Worm (Caenorhabditis elegans) whole organism, late embryonic: ENCODE data around the gene R05G9.5.
A peak's percentile ranks its signal among the peaks of the same experiment; 100 is the strongest.

Source experiments
- C08G9.2 ChIP-seq: sonication (generic microtip); optimal IDR thresholded peaks from 2 replicates; lab custom pipeline; 2016; ENCODE audit warnings: mild to moderate bottlenecking, missing genetic modification characterization, moderate library complexity, missing compliant biosample characterization
- K09A11.1 ChIP-seq: sonication (generic microtip); optimal IDR thresholded peaks from 2 replicates; lab custom pipeline; 2017; ENCODE audit warnings: antibody characterized with exemption, mild to moderate bottlenecking, missing genetic modification characterization, missing compliant biosample characterization; ENCODE audit not compliant: insufficient read depth
- T23F11.4 ChIP-seq: fragments of 200-800 bp; sonication (Bioruptor generic); optimal IDR thresholded peaks from 2 replicates; lab custom pipeline; 2018; ENCODE audit warnings: mild to moderate bottlenecking, missing genetic modification characterization, missing compliant biosample characterization
- ahr-1 ChIP-seq: sonication (generic microtip); optimal IDR thresholded peaks from 2 replicates; lab custom pipeline; 2016; ENCODE audit warnings: missing genetic modification characterization, missing compliant biosample characterization
- ama-1 ChIP-seq: fragments of 150-350 bp; optimal IDR thresholded peaks from 2 replicates; lab custom pipeline; 2014
- ceh-19 ChIP-seq: fragments of 200-800 bp; sonication (Bioruptor generic); optimal IDR thresholded peaks from 2 replicates; lab custom pipeline; 2018; ENCODE audit warnings: mild to moderate bottlenecking, missing genetic modification characterization, missing compliant biosample characterization
- ceh-2 ChIP-seq: sonication (generic microtip); optimal IDR thresholded peaks from 2 replicates; lab custom pipeline; 2016; ENCODE audit warnings: missing genotype, missing genetic modification characterization, missing compliant biosample characterization
- ceh-24 ChIP-seq: sonication (generic microtip); optimal IDR thresholded peaks from 2 replicates; lab custom pipeline; 2016; ENCODE audit warnings: mild to moderate bottlenecking, missing genetic modification characterization, missing compliant biosample characterization
- ceh-31 ChIP-seq: sonication (generic microtip); optimal IDR thresholded peaks from 2 replicates; lab custom pipeline; 2016; ENCODE audit warnings: missing genetic modification characterization, missing compliant biosample characterization
- ceh-34 ChIP-seq: sonication (generic microtip); optimal IDR thresholded peaks from 2 replicates; lab custom pipeline; 2016; ENCODE audit warnings: mild to moderate bottlenecking, missing genetic modification characterization, missing compliant biosample characterization
- ceh-48 ChIP-seq: sonication (generic microtip); optimal IDR thresholded peaks from 2 replicates; lab custom pipeline; 2016; ENCODE audit warnings: missing genetic modification characterization, inconsistent platforms, missing compliant biosample characterization
- che-1 ChIP-seq: sonication (generic microtip); optimal IDR thresholded peaks from 2 replicates; lab custom pipeline; 2016; ENCODE audit warnings: mild to moderate bottlenecking, missing genetic modification characterization, missing compliant biosample characterization
- elt-2 ChIP-seq: sonication (generic microtip); optimal IDR thresholded peaks from 2 replicates; lab custom pipeline; 2016; ENCODE audit warnings: missing genetic modification reagents, missing genetic modification characterization, missing compliant biosample characterization
- elt-4 ChIP-seq: sonication (generic microtip); optimal IDR thresholded peaks from 2 replicates; lab custom pipeline; 2016; ENCODE audit warnings: missing genetic modification characterization, missing compliant biosample characterization
- ets-4 ChIP-seq: sonication (generic microtip); optimal IDR thresholded peaks from 2 replicates; lab custom pipeline; 2016; ENCODE audit warnings: missing genetic modification characterization, missing compliant biosample characterization
- eyg-1 ChIP-seq: sonication (generic microtip); optimal IDR thresholded peaks from 2 replicates; lab custom pipeline; 2016; ENCODE audit warnings: missing genotype, missing genetic modification characterization, missing compliant biosample characterization
- gmeb-2 ChIP-seq: sonication (generic microtip); optimal IDR thresholded peaks from 2 replicates; lab custom pipeline; 2016; ENCODE audit warnings: missing genetic modification characterization, inconsistent platforms, missing compliant biosample characterization
- hlh-13 ChIP-seq: fragments of 200-800 bp; sonication (Bioruptor generic); optimal IDR thresholded peaks from 2 replicates; lab custom pipeline; 2018; ENCODE audit warnings: mild to moderate bottlenecking, missing genetic modification characterization, missing compliant biosample characterization
- hlh-15 ChIP-seq: sonication (generic microtip); optimal IDR thresholded peaks from 2 replicates; lab custom pipeline; 2016; ENCODE audit warnings: missing genetic modification characterization, missing compliant biosample characterization
- hlh-8 ChIP-seq: sonication (generic microtip); optimal IDR thresholded peaks from 2 replicates; lab custom pipeline; 2016; ENCODE audit warnings: missing genotype, missing genetic modification characterization, missing compliant biosample characterization
- madf-2 ChIP-seq: sonication (generic microtip); optimal IDR thresholded peaks from 2 replicates; lab custom pipeline; 2017; ENCODE audit warnings: missing genetic modification characterization, missing compliant biosample characterization
- nfya-1 ChIP-seq: sonication (generic microtip); optimal IDR thresholded peaks from 2 replicates; lab custom pipeline; 2017; ENCODE audit warnings: missing genetic modification characterization, mild to moderate bottlenecking, missing compliant biosample characterization, antibody characterized with exemption, moderate library complexity
- nhr-232 ChIP-seq: sonication (generic microtip); optimal IDR thresholded peaks from 2 replicates; lab custom pipeline; 2016; ENCODE audit warnings: missing genetic modification characterization, missing compliant biosample characterization
- pag-3 ChIP-seq: sonication (generic microtip); optimal IDR thresholded peaks from 2 replicates; lab custom pipeline; 2016; ENCODE audit warnings: missing compliant biosample characterization, missing genetic modification characterization, borderline replicate concordance
- pat-9 ChIP-seq: fragments of 200-800 bp; sonication (Bioruptor generic); optimal IDR thresholded peaks from 2 replicates; lab custom pipeline; 2018; ENCODE audit warnings: mild to moderate bottlenecking, missing genetic modification characterization, moderate library complexity, missing compliant biosample characterization
- pax-1 ChIP-seq: fragments of 150-350 bp; optimal IDR thresholded peaks from 2 replicates; lab custom pipeline; 2014; ENCODE audit warnings: missing biosample characterization, missing genetic modification characterization
- pha-2 ChIP-seq: sonication (generic microtip); optimal IDR thresholded peaks from 2 replicates; lab custom pipeline; 2017; ENCODE audit warnings: mild to moderate bottlenecking, missing genetic modification characterization, missing compliant biosample characterization
- pha-4 ChIP-seq: fragments of 150-350 bp; optimal IDR thresholded peaks from 2 replicates; lab custom pipeline; 2018; ENCODE audit warnings: missing biosample characterization, missing genetic modification reagents, missing genetic modification characterization
- ref-2 ChIP-seq: sonication (generic microtip); optimal IDR thresholded peaks from 2 replicates; lab custom pipeline; 2016; ENCODE audit warnings: missing genetic modification characterization, missing compliant biosample characterization
- rnt-1 ChIP-seq: sonication (generic microtip); optimal IDR thresholded peaks from 2 replicates; lab custom pipeline; 2016; ENCODE audit warnings: missing genetic modification characterization, missing compliant biosample characterization
- sdc-2 ChIP-seq: sonication (generic microtip); optimal IDR thresholded peaks from 2 replicates; lab custom pipeline; 2016; ENCODE audit warnings: missing genotype, missing genetic modification characterization, missing compliant biosample characterization
- sox-2 ChIP-seq: fragments of 200-800 bp; sonication (Bioruptor generic); IDR thresholded peaks from 2 replicates; pipeline ENCODE4 v1.3.6; 2022; ENCODE audit warnings: missing genetic modification reagents, missing genetic modification characterization, missing compliant biosample characterization
- sox-4 ChIP-seq: sonication (generic microtip); optimal IDR thresholded peaks from 2 replicates; lab custom pipeline; 2017; ENCODE audit warnings: mild to moderate bottlenecking, missing genetic modification characterization, inconsistent platforms, missing compliant biosample characterization
- tbx-2 ChIP-seq: sonication (generic microtip); optimal IDR thresholded peaks from 2 replicates; lab custom pipeline; 2016; ENCODE audit warnings: missing genetic modification characterization, missing compliant biosample characterization
- tbx-7 ChIP-seq: sonication (generic microtip); optimal IDR thresholded peaks from 2 replicates; lab custom pipeline; 2016; ENCODE audit warnings: missing genotype, missing genetic modification characterization, missing compliant biosample characterization
- unc-42 ChIP-seq: sonication (generic microtip); optimal IDR thresholded peaks from 2 replicates; lab custom pipeline; 2016; ENCODE audit warnings: missing genotype, missing genetic modification characterization, missing compliant biosample characterization
- unc-55 ChIP-seq: sonication (generic microtip); optimal IDR thresholded peaks from 2 replicates; lab custom pipeline; 2017; ENCODE audit warnings: missing biosample characterization, missing genetic modification reagents, missing genetic modification characterization
- ztf-16 ChIP-seq: sonication (generic microtip); optimal IDR thresholded peaks from 2 replicates; lab custom pipeline; 2017; ENCODE audit warnings: missing genetic modification characterization, missing compliant biosample characterization

Gene R05G9.5

ce11 chrII:6526136-6526684, 26.1 kb upstream of the R05G9.5 start:
- TF ChIP-seq hlh-15 (tag; lab: Kevin White, UChicago) (no peak), elt-4 (tag; lab: Kevin White, UChicago) (no peak), rnt-1 (tag; lab: Kevin White, UChicago) (no peak), T23F11.4 (GFP tag; lab: Kevin White, UChicago) (no peak), ets-4 (tag; lab: Kevin White, UChicago) (no peak)

- TF ChIP-seq rnt-1 (tag; lab: Kevin White, UChicago): no peak
- no peak for TF ChIP-seq nfya-1
- no peak for TF ChIP-seq sox-2 (GFP tag; lab: Robert Waterston, UW)
- no peak for TF ChIP-seq ama-1 (lab: Kevin White, UChicago)
- TF ChIP-seq ceh-48 (tag; lab: Kevin White, UChicago): no peak
- TF ChIP-seq elt-2 (tag; lab: Kevin White, UChicago): peak; percentile 53
- TF ChIP-seq nhr-232 (tag; lab: Kevin White, UChicago): no peak
- no peak for TF ChIP-seq sox-4 (tag; lab: Kevin White, UChicago)
- TF ChIP-seq unc-55 (GFP tag; lab: Kevin White, UChicago): peak; percentile 13
- no peak for TF ChIP-seq hlh-8 (tag; lab: Kevin White, UChicago)
Observed at ce11 chrII:6524501-6524977, 24.5 kb upstream of the R05G9.5 start, which contains the start of gene C56E6.2. TSS of gene C56E6.2 (plus strand) at chrII:6524927.

DNA sequence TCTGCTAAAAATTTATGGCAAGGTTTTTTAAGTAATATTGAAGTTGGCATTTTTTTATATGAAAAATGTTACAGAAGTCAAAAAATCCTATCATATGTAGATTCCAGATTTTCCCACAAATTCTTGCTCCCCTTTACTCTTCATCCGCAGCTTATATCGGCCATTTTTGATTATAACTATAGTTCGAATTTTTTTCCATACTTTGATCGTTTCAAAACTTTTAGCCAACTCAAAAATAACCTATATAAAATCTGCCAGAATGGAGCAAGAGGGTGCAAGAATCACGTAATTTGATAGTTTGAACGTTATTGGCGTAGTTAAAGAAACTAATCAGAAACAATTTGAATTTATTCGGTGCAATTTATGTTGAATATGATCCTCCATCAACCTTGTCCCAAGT, 23.9 kb upstream of the R05G9.5 start:
- TF ChIP-seq ets-4 (tag; lab: Kevin White, UChicago) (no peak), T23F11.4 (GFP tag; lab: Kevin White, UChicago) (no peak), pha-2 (no peak), pat-9 (no peak), tbx-2 (tag; lab: Kevin White, UChicago) (no peak), ahr-1 (tag; lab: Kevin White, UChicago) (no peak)

DNA sequence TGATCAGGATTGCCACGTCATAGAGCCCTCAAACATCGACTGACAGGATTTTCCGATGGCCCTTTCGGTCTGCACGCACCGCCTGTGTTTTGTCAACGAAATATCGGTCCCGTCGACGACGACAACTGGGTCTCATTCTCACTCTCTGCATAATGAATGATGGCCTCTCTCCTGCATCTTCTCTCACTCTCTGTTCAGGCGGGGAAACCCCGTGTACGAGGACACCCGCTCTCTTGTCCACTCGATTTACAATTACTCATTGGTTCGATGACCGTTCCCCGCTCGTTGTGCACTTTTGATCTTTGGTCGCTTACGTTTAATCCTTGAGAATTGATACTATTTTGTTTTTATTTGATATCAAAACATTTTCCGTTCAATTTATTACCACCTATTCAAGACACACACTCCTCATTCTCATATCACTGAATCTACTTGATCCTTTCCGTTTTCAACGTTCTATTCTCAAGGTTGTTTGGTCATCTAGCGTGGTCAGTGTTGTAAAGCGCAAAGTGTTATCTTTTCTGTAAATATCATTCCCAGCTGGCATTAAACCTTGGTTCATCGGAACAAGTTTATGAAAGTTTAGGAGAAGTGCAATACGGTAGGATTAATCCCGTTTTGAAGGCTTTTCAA, 22.7 kb upstream of the R05G9.5 start:
- peak; percentile 30 for TF ChIP-seq sdc-2
- no peak for TF ChIP-seq gmeb-2 (tag; lab: Kevin White, UChicago)
- peak; percentile 39 for TF ChIP-seq ref-2 (tag; lab: Kevin White, UChicago)
- no peak for TF ChIP-seq C08G9.2 (tag; lab: Kevin White, UChicago)
- peak; percentile 57 for TF ChIP-seq ceh-31 (tag; lab: Kevin White, UChicago)
- TF ChIP-seq pag-3 (tag; lab: Kevin White, UChicago): no peak
- peak; percentile 1 for TF ChIP-seq hlh-8 (tag; lab: Kevin White, UChicago)
- no peak for TF ChIP-seq ceh-2 (tag; lab: Kevin White, UChicago)
- TF ChIP-seq pha-4 (tag; lab: Kevin White, UChicago): no peak
- TF ChIP-seq unc-55 (GFP tag; lab: Kevin White, UChicago): peak; percentile 74
- TF ChIP-seq ceh-34 (tag; lab: Kevin White, UChicago): peak; percentile 32
- TF ChIP-seq tbx-2 (tag; lab: Kevin White, UChicago): peak; percentile 72
- TF ChIP-seq nfya-1: peak; percentile 21
- peak; percentile 18 for TF ChIP-seq rnt-1 (tag; lab: Kevin White, UChicago)

DNA sequence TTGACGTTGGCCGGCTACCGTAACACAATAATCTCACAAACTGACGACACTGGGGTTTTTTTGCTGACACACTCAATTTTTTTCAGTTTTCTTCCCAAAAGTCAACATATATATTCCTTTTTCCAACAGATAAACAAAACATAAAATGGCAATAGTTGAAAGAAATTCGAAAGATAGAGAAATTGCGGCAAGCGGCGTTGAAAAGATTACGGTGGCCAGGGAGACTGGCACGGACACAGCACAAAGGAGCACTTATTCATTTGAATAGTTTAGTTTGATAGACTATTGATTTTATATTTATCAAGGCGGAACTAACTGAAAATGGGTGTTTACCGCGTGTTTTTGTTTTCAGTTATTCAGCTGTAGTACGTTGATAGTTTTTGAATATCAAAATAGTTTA, 21.3 kb upstream of the R05G9.5 start, which contains the start of gene toe-2:
TSS of gene toe-2 (minus strand) at position 70 of the 400 bp plus-strand sequence.
- no peak for TF ChIP-seq ceh-24
- no peak for TF ChIP-seq hlh-8 (tag; lab: Kevin White, UChicago)
- TF ChIP-seq eyg-1 (tag; lab: Kevin White, UChicago): no peak

DNA sequence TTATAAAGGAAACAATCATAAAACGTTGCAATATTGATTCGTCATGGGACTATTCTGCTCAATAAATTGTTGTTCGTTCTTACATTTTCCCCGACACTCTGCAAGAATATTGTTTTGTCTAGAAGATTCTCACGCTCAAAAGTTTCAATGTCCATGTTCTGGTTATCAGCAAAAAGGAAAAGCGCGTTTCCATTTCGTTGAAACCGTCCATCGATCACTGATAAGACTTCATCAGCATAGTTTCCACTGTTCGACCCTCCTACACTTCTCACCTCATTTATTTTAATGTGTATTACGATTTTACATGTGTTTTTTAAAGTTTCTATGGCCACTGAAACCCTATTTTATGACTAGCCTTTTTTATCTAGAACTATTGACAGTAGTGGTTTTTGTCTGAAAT, 20.0 kb upstream of the R05G9.5 start:
- TF ChIP-seq ztf-16 (tag; lab: Kevin White, UChicago) (no peak), sdc-2 (no peak), unc-55 (GFP tag; lab: Kevin White, UChicago) (no peak), nfya-1 (no peak), pat-9 (no peak), elt-2 (tag; lab: Kevin White, UChicago) (no peak), ceh-19 (GFP tag; lab: Kevin White, UChicago) (no peak), unc-42 (tag; lab: Kevin White, UChicago) (no peak), gmeb-2 (tag; lab: Kevin White, UChicago) (no peak), ceh-34 (tag; lab: Kevin White, UChicago) (no peak), madf-2 (tag; lab: Kevin White, UChicago) (no peak), ceh-24 (no peak), K09A11.1 (tag; lab: Kevin White, UChicago) (no peak), pax-1 (tag; lab: Kevin White, UChicago) (no peak), che-1 (tag; lab: Kevin White, UChicago) (no peak), hlh-13 (no peak), hlh-8 (tag; lab: Kevin White, UChicago) (no peak), tbx-7 (tag; lab: Kevin White, UChicago) (no peak)
- TF ChIP-seq, all 69 proteins: peak for 0
